Worm (Caenorhabditis elegans) whole organism, L1 larva: ENCODE data around the gene C42D8.9.

ENCODE experiments used
- C04F5.9 ChIP-seq: sonication (generic microtip); optimal IDR thresholded peaks from 2 replicates; lab custom pipeline; 2016; ENCODE audit warnings: missing genetic modification characterization, missing compliant biosample characterization
- C16A3.4 ChIP-seq: fragments of 150-350 bp; optimal IDR thresholded peaks from 2 replicates; lab custom pipeline; 2014; ENCODE audit warnings: missing biosample characterization, missing genetic modification characterization
- F16B12.6 ChIP-seq: fragments of 150-350 bp; optimal IDR thresholded peaks from 2 replicates; lab custom pipeline; 2014; ENCODE audit warnings: missing biosample characterization, missing genetic modification characterization
- Y116A8C.19 ChIP-seq: sonication (generic microtip); optimal IDR thresholded peaks from 2 replicates; lab custom pipeline; 2016; ENCODE audit warnings: missing compliant biosample characterization, missing genetic modification characterization, borderline replicate concordance
- aha-1 ChIP-seq: fragments of 150-350 bp; optimal IDR thresholded peaks from 2 replicates; lab custom pipeline; 2014; ENCODE audit warnings: missing biosample characterization, missing genetic modification characterization
- ama-1 ChIP-seq: fragments of 150-350 bp; optimal IDR thresholded peaks from 2 replicates; lab custom pipeline; 2014
- ceh-63 ChIP-seq: fragments of 200-800 bp; sonication (Bioruptor generic); optimal IDR thresholded peaks from 2 replicates; lab custom pipeline; 2018; ENCODE audit warnings: mild to moderate bottlenecking, missing genetic modification characterization, missing compliant biosample characterization
- ceh-82 ChIP-seq, 3 experiments: fragments of 150-350 bp in 1 of 3; sonication (generic microtip) in 2 of 3; optimal IDR thresholded peaks; 2 replicates each; lab custom pipeline; 2014 to 2017; ENCODE audit warnings: missing biosample characterization in 3 of 3, missing genetic modification characterization in 3 of 3
- ceh-88 ChIP-seq: fragments of 200-800 bp; sonication (Bioruptor generic); IDR thresholded peaks from 2 replicates; pipeline ENCODE4 v1.3.6; 2022; ENCODE audit warnings: missing genetic modification characterization, missing compliant biosample characterization
- dsc-1 ChIP-seq: sonication (generic microtip); optimal IDR thresholded peaks from 2 replicates; lab custom pipeline; 2016; ENCODE audit warnings: mild to moderate bottlenecking, missing genetic modification characterization, missing compliant biosample characterization
- efl-1 ChIP-seq, 4 experiments: fragments of 150-350 bp; optimal IDR thresholded peaks in 3 of 4; peaks in 1 of 4; 1 replicate in 1 of 4; 2 replicates in 3 of 4; lab custom pipeline; 2014; ENCODE audit warnings: missing biosample characterization in 2 of 4, missing genetic modification characterization in 2 of 4, missing genetic modification reagents in 2 of 4
- efl-3 ChIP-seq: fragments of 200-800 bp; sonication (Bioruptor generic); optimal IDR thresholded peaks from 2 replicates; lab custom pipeline; 2018; ENCODE audit warnings: mild to moderate bottlenecking, missing genetic modification characterization, missing compliant biosample characterization
- egl-13 ChIP-seq: sonication (generic microtip); optimal IDR thresholded peaks from 2 replicates; lab custom pipeline; 2016; ENCODE audit warnings: missing genotype, missing genetic modification reagents, missing genetic modification characterization, missing compliant biosample characterization
- ets-5 ChIP-seq: fragments of 200-800 bp; sonication (Bioruptor generic); IDR thresholded peaks from 2 replicates; pipeline ENCODE4 v1.3.6; 2022; ENCODE audit warnings: missing genetic modification characterization, missing compliant biosample characterization
- fkh-10 ChIP-seq: sonication (generic microtip); optimal IDR thresholded peaks from 2 replicates; lab custom pipeline; 2017; ENCODE audit warnings: missing biosample characterization, missing genetic modification reagents, missing genetic modification characterization
- fkh-4 ChIP-seq: sonication (generic microtip); optimal IDR thresholded peaks from 2 replicates; lab custom pipeline; 2016; ENCODE audit warnings: missing compliant biosample characterization, missing genetic modification characterization, borderline replicate concordance
- fkh-8 ChIP-seq: sonication (generic microtip); optimal IDR thresholded peaks from 2 replicates; lab custom pipeline; 2016; ENCODE audit warnings: mild to moderate bottlenecking, missing genetic modification characterization, missing compliant biosample characterization
- grh-1 ChIP-seq: fragments of 200-800 bp; sonication (Bioruptor generic); IDR thresholded peaks from 2 replicates; pipeline ENCODE4 v1.3.6; 2022; ENCODE audit warnings: missing genetic modification reagents, missing genetic modification characterization, missing compliant biosample characterization
- hlh-17 ChIP-seq: fragments of 200-800 bp; sonication (Bioruptor generic); optimal IDR thresholded peaks from 2 replicates; lab custom pipeline; 2018; ENCODE audit warnings: missing genetic modification characterization, mild to moderate bottlenecking, missing compliant biosample characterization, moderate library complexity, borderline replicate concordance
- hlh-4 ChIP-seq: sonication (generic microtip); optimal IDR thresholded peaks from 2 replicates; lab custom pipeline; 2016; ENCODE audit warnings: mild to moderate bottlenecking, missing genetic modification characterization, missing compliant biosample characterization
- irx-1 ChIP-seq: sonication (generic microtip); optimal IDR thresholded peaks from 2 replicates; lab custom pipeline; 2016; ENCODE audit warnings: missing genetic modification characterization, missing compliant biosample characterization
- isw-1 ChIP-seq: fragments of 200-800 bp; sonication (Bioruptor generic); IDR thresholded peaks from 2 replicates; pipeline ENCODE4 v1.3.6; 2022; ENCODE audit warnings: missing genetic modification characterization, missing compliant biosample characterization
- jun-1 ChIP-seq: fragments of 150-350 bp; optimal IDR thresholded peaks from 2 replicates; lab custom pipeline; 2014; ENCODE audit warnings: missing biosample characterization, missing genetic modification reagents, missing genetic modification characterization
- lin-13 ChIP-seq: fragments of 150-350 bp; optimal IDR thresholded peaks from 2 replicates; lab custom pipeline; 2014; ENCODE audit warnings: missing biosample characterization, missing genetic modification reagents, missing genetic modification characterization
- lin-14 ChIP-seq: fragments of 200-800 bp; sonication (Bioruptor generic); optimal IDR thresholded peaks from 2 replicates; lab custom pipeline; 2018; ENCODE audit warnings: mild to moderate bottlenecking, missing genetic modification characterization, moderate library complexity, missing compliant biosample characterization
- lir-3 ChIP-seq: sonication (generic microtip); optimal IDR thresholded peaks from 2 replicates; lab custom pipeline; 2016; ENCODE audit warnings: mild to moderate bottlenecking, missing genetic modification characterization, moderate library complexity, missing compliant biosample characterization; ENCODE audit not compliant: poor library complexity
- mab-9 ChIP-seq: fragments of 200-800 bp; sonication (Bioruptor generic); IDR thresholded peaks from 2 replicates; pipeline ENCODE4 v1.3.6; 2022; ENCODE audit warnings: missing genetic modification reagents, missing genetic modification characterization, missing compliant biosample characterization
- mdl-1 ChIP-seq, 2 experiments: fragments of 150-350 bp; optimal IDR thresholded peaks; 2 replicates each; lab custom pipeline; 2014 to 2017; ENCODE audit warnings: missing biosample characterization in 2 of 2, missing genetic modification characterization in 2 of 2, inconsistent platforms in 1 of 2
- nhr-11 ChIP-seq: fragments of 150-350 bp; optimal IDR thresholded peaks from 2 replicates; lab custom pipeline; 2014; ENCODE audit warnings: missing biosample characterization, missing genetic modification characterization
- nhr-12 ChIP-seq: sonication (generic microtip); optimal IDR thresholded peaks from 2 replicates; lab custom pipeline; 2017; ENCODE audit warnings: missing biosample characterization, missing genetic modification characterization
- nhr-20 ChIP-seq: sonication (generic microtip); optimal IDR thresholded peaks from 2 replicates; lab custom pipeline; 2016; ENCODE audit warnings: mild to moderate bottlenecking, missing genetic modification characterization, missing compliant biosample characterization
- nhr-237 ChIP-seq: fragments of 150-350 bp; optimal IDR thresholded peaks from 2 replicates; lab custom pipeline; 2014; ENCODE audit warnings: missing biosample characterization, missing genetic modification characterization
- nhr-76 ChIP-seq: sonication (generic microtip); optimal IDR thresholded peaks from 2 replicates; lab custom pipeline; 2017; ENCODE audit warnings: missing biosample characterization, missing genetic modification characterization
- nhr-77 ChIP-seq: fragments of 150-350 bp; optimal IDR thresholded peaks from 2 replicates; lab custom pipeline; 2014; ENCODE audit warnings: missing biosample characterization, missing genetic modification characterization
- nhr-84 ChIP-seq: sonication (generic microtip); optimal IDR thresholded peaks from 2 replicates; lab custom pipeline; 2017; ENCODE audit warnings: missing biosample characterization, missing genetic modification characterization
- nhr-85 ChIP-seq: sonication (generic microtip); peaks from one replicate; lab custom pipeline; 2016; ENCODE audit warnings: missing genetic modification characterization, inconsistent platforms, missing compliant biosample characterization
- pag-3 ChIP-seq: sonication (generic microtip); optimal IDR thresholded peaks from 2 replicates; lab custom pipeline; 2017; ENCODE audit warnings: missing genetic modification characterization, mild to moderate bottlenecking, missing compliant biosample characterization, antibody characterized with exemption, borderline replicate concordance; ENCODE audit not compliant: insufficient read depth
- pax-3 ChIP-seq: fragments of 200-800 bp; sonication (Bioruptor generic); optimal IDR thresholded peaks from 2 replicates; lab custom pipeline; 2018; ENCODE audit warnings: mild to moderate bottlenecking, missing genetic modification characterization, moderate library complexity, missing compliant biosample characterization
- pqm-1 ChIP-seq: sonication (generic microtip); optimal IDR thresholded peaks from 3 replicates; lab custom pipeline; 2017; ENCODE audit warnings: missing biosample characterization, missing genetic modification characterization
- rnt-1 ChIP-seq: sonication (generic microtip); optimal IDR thresholded peaks from 2 replicates; lab custom pipeline; 2016; ENCODE audit warnings: mild to moderate bottlenecking, missing genetic modification characterization, moderate library complexity, missing compliant biosample characterization
- snpc-4 ChIP-seq: fragments of 150-350 bp; optimal IDR thresholded peaks from 2 replicates; lab custom pipeline; 2014; ENCODE audit warnings: missing biosample characterization, missing genetic modification characterization
- snu-23 ChIP-seq: sonication (generic microtip); optimal IDR thresholded peaks from 2 replicates; lab custom pipeline; 2016; ENCODE audit warnings: missing genetic modification characterization, missing compliant biosample characterization
- sox-4 ChIP-seq: sonication (generic microtip); optimal IDR thresholded peaks from 2 replicates; lab custom pipeline; 2016; ENCODE audit warnings: missing genetic modification characterization, missing compliant biosample characterization
- sup-37 ChIP-seq: fragments of 200-800 bp; sonication (Bioruptor generic); optimal IDR thresholded peaks from 2 replicates; lab custom pipeline; 2018; ENCODE audit warnings: mild to moderate bottlenecking, missing genetic modification characterization, missing compliant biosample characterization
- tbx-2 ChIP-seq: sonication (generic microtip); optimal IDR thresholded peaks from 2 replicates; lab custom pipeline; 2016; ENCODE audit warnings: missing genetic modification characterization, missing compliant biosample characterization
- tlp-1 ChIP-seq: fragments of 150-350 bp; optimal IDR thresholded peaks from 2 replicates; lab custom pipeline; 2014; ENCODE audit warnings: missing biosample characterization, missing genetic modification characterization
- unc-86 ChIP-seq: sonication (generic microtip); optimal IDR thresholded peaks from 2 replicates; lab custom pipeline; 2016; ENCODE audit warnings: missing genetic modification characterization, missing compliant biosample characterization
- unc-98 ChIP-seq: fragments of 200-800 bp; sonication (Bioruptor generic); IDR thresholded peaks from 2 replicates; pipeline ENCODE4 v1.3.6; 2022; ENCODE audit warnings: missing genetic modification characterization, missing compliant biosample characterization
- vab-15 ChIP-seq: sonication (generic microtip); optimal IDR thresholded peaks from 2 replicates; lab custom pipeline; 2017; ENCODE audit warnings: missing genotype, mild to moderate bottlenecking, missing genetic modification characterization, missing compliant biosample characterization
- xbp-1 ChIP-seq: sonication (generic microtip); optimal IDR thresholded peaks from 2 replicates; lab custom pipeline; 2016; ENCODE audit warnings: missing genetic modification characterization, missing compliant biosample characterization
- zag-1 ChIP-seq: fragments of 150-350 bp; optimal IDR thresholded peaks from 2 replicates; lab custom pipeline; 2014; ENCODE audit warnings: missing biosample characterization, missing genetic modification characterization
- zip-4 ChIP-seq: fragments of 200-800 bp; sonication (Bioruptor generic); optimal IDR thresholded peaks from 2 replicates; lab custom pipeline; 2018; ENCODE audit warnings: mild to moderate bottlenecking, missing genetic modification characterization, moderate library complexity, missing compliant biosample characterization
- ztf-11 ChIP-seq, 2 experiments: sonication (generic microtip); optimal IDR thresholded peaks; 2 replicates each; lab custom pipeline; 2016 to 2017; ENCODE audit warnings: missing genetic modification characterization in 2 of 2, missing biosample characterization in 1 of 2, missing compliant biosample characterization in 1 of 2
- ztf-4 ChIP-seq: fragments of 150-350 bp; optimal IDR thresholded peaks from 2 replicates; lab custom pipeline; 2014; ENCODE audit warnings: missing biosample characterization, missing genetic modification characterization

Gene C42D8.9

ce11 chrX:5079297-5079696, 27.5 kb downstream of the C42D8.9 start:
- peak; percentile 40 for TF ChIP-seq vab-15 (tag; lab: Kevin White, UChicago)
- TF ChIP-seq unc-86 (tag; lab: Kevin White, UChicago), result no peak
- peak; percentile 42 for TF ChIP-seq snu-23 (GFP tag; lab: Kevin White, UChicago)
- TF ChIP-seq mdl-1 (tag; optimal IDR thresholded peaks at IDR 0.05; lab: Kevin White, UChicago), result peak in 1 of 2 experiments; percentile 24
- peak; percentile 82 for TF ChIP-seq grh-1 (GFP tag; lab: Robert Waterston, UW)
- no peak for TF ChIP-seq zip-4 (GFP tag; lab: Kevin White, UChicago)
- TF ChIP-seq isw-1 (GFP tag; lab: Robert Waterston, UW), result no peak
- no peak for TF ChIP-seq pqm-1 (tag; lab: Kevin White, UChicago)
- no peak for TF ChIP-seq efl-1 (optimal IDR thresholded peaks at IDR 0.05; lab: Kevin White, UChicago)
- no peak for TF ChIP-seq efl-1 (GFP tag; optimal IDR thresholded peaks at IDR 0.05 in 1 of 2; lab: Kevin White, UChicago)
- no peak for TF ChIP-seq nhr-237
- peak; percentile 62 for TF ChIP-seq nhr-20 (tag; lab: Kevin White, UChicago)
- TF ChIP-seq ztf-11 (tag; optimal IDR thresholded peaks at IDR 0.05; lab: Kevin White, UChicago), result no peak
- TF ChIP-seq fkh-8 (tag; lab: Kevin White, UChicago), result no peak
- TF ChIP-seq ceh-82 (tag; optimal IDR thresholded peaks at IDR 0.05; lab: Kevin White, UChicago), result no peak
- TF ChIP-seq jun-1 (tag; lab: Kevin White, UChicago), result no peak
- no peak for TF ChIP-seq dsc-1
- no peak for TF ChIP-seq sox-4 (tag; lab: Kevin White, UChicago)
- no peak for TF ChIP-seq mab-9
- TF ChIP-seq efl-3 (GFP tag; lab: Kevin White, UChicago), result no peak
- no peak for TF ChIP-seq zag-1
- no peak for TF ChIP-seq pag-3 (tag; lab: Kevin White, UChicago)
- no peak for TF ChIP-seq C04F5.9 (tag; lab: Kevin White, UChicago)
- no peak for TF ChIP-seq tlp-1 (tag; lab: Kevin White, UChicago)
- TF ChIP-seq irx-1 (tag; lab: Kevin White, UChicago), result no peak
- no peak for TF ChIP-seq nhr-84
- TF ChIP-seq tbx-2 (tag; lab: Kevin White, UChicago), result peak; percentile 33
- TF ChIP-seq xbp-1 (tag; lab: Kevin White, UChicago), result peak; percentile 2
- no peak for TF ChIP-seq F16B12.6 (tag; lab: Kevin White, UChicago)
- no peak for TF ChIP-seq nhr-76 (tag; lab: Kevin White, UChicago)
- TF ChIP-seq lin-14 (GFP tag; lab: Kevin White, UChicago), result peak; percentile 68
- no peak for TF ChIP-seq pax-3 (tag; lab: Kevin White, UChicago)
- no peak for TF ChIP-seq snpc-4 (tag; lab: Kevin White, UChicago)
- TF ChIP-seq egl-13 (tag; lab: Kevin White, UChicago), result no peak
- TF ChIP-seq fkh-4 (tag; lab: Kevin White, UChicago), result no peak
- no peak for TF ChIP-seq nhr-12 (tag; lab: Kevin White, UChicago)
- no peak for TF ChIP-seq C16A3.4
- no peak for TF ChIP-seq lin-13 (GFP tag; lab: Kevin White, UChicago)
- TF ChIP-seq Y116A8C.19 (tag; lab: Kevin White, UChicago), result no peak
- TF ChIP-seq fkh-10 (GFP tag; lab: Kevin White, UChicago), result no peak
- TF ChIP-seq ceh-63 (GFP tag; lab: Kevin White, UChicago), result no peak
- TF ChIP-seq ceh-88 (GFP tag; lab: Robert Waterston, UW), result no peak
- TF ChIP-seq unc-98 (GFP tag; lab: Robert Waterston, UW), result no peak
- TF ChIP-seq ztf-4 (tag; lab: Kevin White, UChicago), result no peak
- no peak for TF ChIP-seq rnt-1 (tag; lab: Kevin White, UChicago)
- peak; percentile 95 for TF ChIP-seq nhr-85 (tag; lab: Kevin White, UChicago)
- no peak for TF ChIP-seq hlh-17 (GFP tag; lab: Kevin White, UChicago)
- TF ChIP-seq hlh-4 (tag; lab: Kevin White, UChicago), result no peak
- TF ChIP-seq ama-1, result no peak
- TF ChIP-seq nhr-11, result no peak
- no peak for TF ChIP-seq lir-3 (tag; lab: Kevin White, UChicago)
- TF ChIP-seq nhr-77 (tag; lab: Kevin White, UChicago), result no peak
- TF ChIP-seq ets-5, result no peak
- TF ChIP-seq sup-37 (GFP tag; lab: Kevin White, UChicago), result no peak
- no peak for TF ChIP-seq aha-1 (tag; lab: Kevin White, UChicago)
